Fruit fly (Drosophila melanogaster) whole organism, embryonic: ENCODE results near the gene CG6287.
A peak's percentile ranks its signal among the peaks of the same experiment; 100 is the strongest.

Experiments used
- ATbp ChIP-seq: fragments of 200-800 bp; sonication (Bioruptor generic); optimal IDR thresholded peaks from 2 replicates; lab custom pipeline; 2017; ENCODE audit warnings: missing biosample characterization, mild to moderate bottlenecking, missing genetic modification characterization, missing genetic modification reagents
- Ada2b ChIP-seq: fragments of 200-800 bp; sonication (Bioruptor generic); IDR thresholded peaks from 2 replicates; pipeline ENCODE4 v1.3.6; 2022; ENCODE audit warnings: missing biosample characterization, missing genetic modification characterization
- Antp ChIP-seq: fragments of 200-800 bp; sonication (Bioruptor generic); optimal IDR thresholded peaks from 3 replicates; lab custom pipeline; 2016; ENCODE audit warnings: missing biosample characterization, missing genetic modification characterization
- Awh ChIP-seq: fragments of 200-800 bp; sonication (Bioruptor generic); IDR thresholded peaks from 2 replicates; pipeline ENCODE4, ENCODE4 v1.3.6; 2022; ENCODE audit warnings: missing biosample characterization, missing genetic modification characterization
- Bdp1 ChIP-seq: fragments of 200-800 bp; sonication (Bioruptor generic); optimal IDR thresholded peaks from 3 replicates; lab custom pipeline; 2016; ENCODE audit warnings: missing biosample characterization, missing genetic modification characterization
- Bgb ChIP-seq: fragments of 200-800 bp; sonication (Bioruptor generic); IDR thresholded peaks from 2 replicates; pipeline ENCODE4 v1.3.6; 2022; ENCODE audit warnings: missing biosample characterization, missing genetic modification characterization; ENCODE audit not compliant: partially characterized antibody
- CG10979 ChIP-seq: fragments of 200-800 bp; sonication (Bioruptor generic); optimal IDR thresholded peaks from 2 replicates; lab custom pipeline; 2018; ENCODE audit warnings: missing biosample characterization, mild to moderate bottlenecking, missing genetic modification characterization, moderate library complexity
- CG11247 ChIP-seq: fragments of 200-800 bp; sonication (Bioruptor generic); IDR thresholded peaks from 2 replicates; pipeline ENCODE4 v1.3.6; 2022; ENCODE audit warnings: missing biosample characterization, missing genetic modification characterization
- CG1529 ChIP-seq: fragments of 200-800 bp; sonication (Bioruptor generic); optimal IDR thresholded peaks from 3 replicates; lab custom pipeline; 2018; ENCODE audit warnings: missing biosample characterization, missing genetic modification characterization
- CG17912 ChIP-seq: fragments of 200-800 bp; sonication (Bioruptor generic); optimal IDR thresholded peaks from 2 replicates; lab custom pipeline; 2018; ENCODE audit warnings: missing biosample characterization, mild to moderate bottlenecking, missing genetic modification characterization
- CG18599 ChIP-seq: fragments of 200-800 bp; sonication (Bioruptor generic); optimal IDR thresholded peaks from 3 replicates; lab custom pipeline; 2017; ENCODE audit warnings: missing biosample characterization, missing genetic modification characterization, mild to moderate bottlenecking, moderate library complexity, missing genetic modification reagents
- CG31388 ChIP-seq: fragments of 200-800 bp; sonication (Bioruptor generic); optimal IDR thresholded peaks from 2 replicates; lab custom pipeline; 2016; ENCODE audit warnings: missing biosample characterization, missing genetic modification characterization
- CG34224 ChIP-seq: fragments of 200-800 bp; sonication (Bioruptor generic); IDR thresholded peaks from 3 replicates; pipeline ENCODE4 v1.3.6; 2022; ENCODE audit warnings: missing biosample characterization, missing genetic modification characterization; ENCODE audit not compliant: partially characterized antibody
- CG3726 ChIP-seq: fragments of 200-800 bp; sonication (Bioruptor generic); IDR thresholded peaks from 3 replicates; pipeline ENCODE4, ENCODE4 v1.3.6; 2022; ENCODE audit warnings: missing biosample characterization, missing genetic modification characterization
- CG43689 ChIP-seq: fragments of 200-800 bp; sonication (Bioruptor generic); IDR thresholded peaks from 2 replicates; pipeline ENCODE4 v1.3.6; 2022; ENCODE audit warnings: missing biosample characterization, missing genetic modification characterization
- CG4617 ChIP-seq: fragments of 200-800 bp; sonication (Bioruptor generic); optimal IDR thresholded peaks from 3 replicates; lab custom pipeline; 2016; ENCODE audit warnings: missing biosample characterization, missing genetic modification characterization, borderline replicate concordance
- CG6854 ChIP-seq: fragments of 200-800 bp; sonication (Bioruptor generic); optimal IDR thresholded peaks from 3 replicates; lab custom pipeline; 2017; ENCODE audit warnings: missing biosample characterization, mild to moderate bottlenecking, missing genetic modification characterization
- CG7745 ChIP-seq: fragments of 200-800 bp; sonication (Bioruptor generic); optimal IDR thresholded peaks from 2 replicates; lab custom pipeline; 2018; ENCODE audit warnings: missing biosample characterization, mild to moderate bottlenecking, missing genetic modification characterization, moderate library complexity
- CG9797 ChIP-seq: fragments of 200-800 bp; sonication (Bioruptor generic); optimal IDR thresholded peaks from 3 replicates; lab custom pipeline; 2018; ENCODE audit warnings: missing biosample characterization, mild to moderate bottlenecking, missing genetic modification characterization
- D19B ChIP-seq: fragments of 200-800 bp; sonication (Bioruptor generic); optimal IDR thresholded peaks from 2 replicates; lab custom pipeline; 2017; ENCODE audit warnings: missing biosample characterization, mild to moderate bottlenecking, missing genetic modification characterization
- Dfd ChIP-seq, 2 experiments: fragments of >200 bp; optimal IDR thresholded peaks; 2 replicates each; lab custom pipeline; 2017; ENCODE audit warnings: missing biosample characterization in 2 of 2, missing genetic modification characterization in 2 of 2
- Drgx ChIP-seq: fragments of 200-800 bp; sonication (Bioruptor generic); IDR thresholded peaks from 2 replicates; pipeline ENCODE4 v1.3.6; 2022; ENCODE audit warnings: missing biosample characterization, missing genetic modification characterization
- E2f2 ChIP-seq: fragments of 200-800 bp; sonication (Bioruptor generic); IDR thresholded peaks from 2 replicates; pipeline ENCODE4 v1.3.6; 2022; ENCODE audit warnings: missing biosample characterization, missing genetic modification characterization
- Hey ChIP-seq: fragments of 200-800 bp; sonication (Bioruptor generic); optimal IDR thresholded peaks from 3 replicates; lab custom pipeline; 2018; ENCODE audit warnings: missing biosample characterization, mild to moderate bottlenecking, missing genetic modification characterization
- Hmx ChIP-seq: fragments of 200-800 bp; sonication (Bioruptor generic); optimal IDR thresholded peaks from 2 replicates; lab custom pipeline; 2016; ENCODE audit warnings: missing biosample characterization, missing genetic modification characterization
- Kr ChIP-seq: fragments of 200-800 bp; sonication (Bioruptor generic); optimal IDR thresholded peaks from 2 replicates; lab custom pipeline; 2017; ENCODE audit warnings: missing biosample characterization, mild to moderate bottlenecking, missing genetic modification characterization
- Mes4 ChIP-seq: fragments of 200-800 bp; sonication (Bioruptor generic); optimal IDR thresholded peaks from 2 replicates; lab custom pipeline; 2016; ENCODE audit warnings: missing biosample characterization, missing genetic modification characterization
- Neu2 ChIP-seq: fragments of 200-800 bp; sonication (Bioruptor generic); optimal IDR thresholded peaks from 3 replicates; lab custom pipeline; 2016; ENCODE audit warnings: missing biosample characterization, missing genetic modification characterization, borderline replicate concordance
- Rx ChIP-seq: fragments of 200-800 bp; sonication (Bioruptor generic); IDR thresholded peaks from 2 replicates; pipeline ENCODE4 v1.3.6; 2022; ENCODE audit warnings: missing biosample characterization, missing genetic modification characterization
- Tbp ChIP-seq: fragments of >200 bp; optimal IDR thresholded peaks from 2 replicates; lab custom pipeline; 2018; ENCODE audit warnings: missing biosample characterization, missing genetic modification characterization
- Trl ChIP-seq, 3 experiments: fragments of >200 bp in 2 of 3; fragments of 200-800 bp in 1 of 3; sonication (Bioruptor generic) in 1 of 3; optimal IDR thresholded peaks; 2 replicates in 1 of 3; 3 replicates in 2 of 3; lab custom pipeline; 2016 to 2017; ENCODE audit warnings: missing biosample characterization in 1 of 3, missing genetic modification characterization in 1 of 3
- Vsx1 ChIP-seq: fragments of 200-800 bp; sonication (Bioruptor generic); optimal IDR thresholded peaks from 2 replicates; lab custom pipeline; 2017; ENCODE audit warnings: missing biosample characterization, mild to moderate bottlenecking, missing genetic modification characterization, missing genetic modification reagents
- amos ChIP-seq: fragments of 200-800 bp; sonication (Bioruptor generic); IDR thresholded peaks from 2 replicates; pipeline ENCODE4 v1.3.6; 2022; ENCODE audit warnings: missing biosample characterization, missing genetic modification characterization; ENCODE audit not compliant: partially characterized antibody
- ara ChIP-seq: fragments of 200-800 bp; sonication (Bioruptor generic); IDR thresholded peaks from 2 replicates; pipeline ENCODE4 v1.3.6; 2022; ENCODE audit warnings: missing biosample characterization, missing genetic modification characterization
- ase ChIP-seq: fragments of 200-800 bp; sonication (Bioruptor generic); IDR thresholded peaks from 3 replicates; pipeline ENCODE4 v1.3.6; 2022; ENCODE audit warnings: missing biosample characterization, missing genetic modification characterization
- btn ChIP-seq: fragments of 200-800 bp; sonication (Bioruptor generic); optimal IDR thresholded peaks from 2 replicates; lab custom pipeline; 2016; ENCODE audit warnings: missing biosample characterization, missing genetic modification characterization
- chm ChIP-seq: fragments of 200-800 bp; sonication (Bioruptor generic); IDR thresholded peaks from 2 replicates; pipeline ENCODE4 v1.3.6; 2022; ENCODE audit warnings: missing biosample characterization, missing genetic modification characterization
- dpn ChIP-seq, 2 experiments: fragments of 200-800 bp; sonication (Bioruptor generic); optimal IDR thresholded peaks; 3 replicates each; lab custom pipeline; 2016; ENCODE audit warnings: missing biosample characterization in 2 of 2, missing genetic modification characterization in 2 of 2
- grau ChIP-seq: fragments of 200-800 bp; optimal IDR thresholded peaks from 3 replicates; lab custom pipeline; 2019; ENCODE audit warnings: missing biosample characterization, mild to moderate bottlenecking, missing genetic modification characterization, moderate library complexity
- jing ChIP-seq: fragments of 200-800 bp; sonication (Bioruptor generic); optimal IDR thresholded peaks from 2 replicates; lab custom pipeline; 2018; ENCODE audit warnings: missing biosample characterization, mild to moderate bottlenecking, missing genetic modification characterization
- lola ChIP-seq, 3 experiments: fragments of >200 bp in 2 of 3; fragments of 200-800 bp in 1 of 3; sonication (Bioruptor generic) in 1 of 3; optimal IDR thresholded peaks; 2 replicates each; lab custom pipeline; 2017 to 2019; ENCODE audit warnings: missing biosample characterization in 3 of 3, missing genetic modification characterization in 3 of 3, mild to moderate bottlenecking in 1 of 3, moderate library complexity in 1 of 3
- maf-S ChIP-seq: fragments of 200-800 bp; sonication (Bioruptor generic); optimal IDR thresholded peaks from 2 replicates; lab custom pipeline; 2016; ENCODE audit warnings: missing biosample characterization, missing genetic modification characterization
- mld ChIP-seq: fragments of 200-800 bp; sonication (Bioruptor generic); IDR thresholded peaks from 3 replicates; pipeline ENCODE4 v1.3.6; 2022; ENCODE audit warnings: missing biosample characterization, missing genetic modification characterization; ENCODE audit not compliant: partially characterized antibody
- nom ChIP-seq: fragments of 200-800 bp; sonication (Bioruptor generic); optimal IDR thresholded peaks from 2 replicates; lab custom pipeline; 2017; ENCODE audit warnings: missing biosample characterization, missing genetic modification characterization, mild to moderate bottlenecking, moderate library complexity, missing genetic modification reagents
- odd ChIP-seq: fragments of 200-800 bp; sonication (Bioruptor generic); optimal IDR thresholded peaks from 2 replicates; lab custom pipeline; 2017; ENCODE audit warnings: missing biosample characterization, mild to moderate bottlenecking, missing genetic modification characterization
- psq ChIP-seq: fragments of 200-800 bp; sonication (Bioruptor generic); optimal IDR thresholded peaks from 2 replicates; lab custom pipeline; 2017; ENCODE audit warnings: missing biosample characterization, missing genetic modification characterization
- pzg ChIP-seq: fragments of 200-800 bp; sonication (Bioruptor generic); optimal IDR thresholded peaks from 3 replicates; lab custom pipeline; 2018; ENCODE audit warnings: missing biosample characterization, mild to moderate bottlenecking, missing genetic modification characterization, moderate library complexity
- salm ChIP-seq: fragments of 200-800 bp; sonication (Bioruptor generic); optimal IDR thresholded peaks from 2 replicates; lab custom pipeline; 2018; ENCODE audit warnings: missing biosample characterization, mild to moderate bottlenecking, missing genetic modification characterization
- sisA ChIP-seq: fragments of 200-800 bp; sonication (Bioruptor generic); IDR thresholded peaks from 2 replicates; pipeline ENCODE4 v1.3.6; 2022; ENCODE audit warnings: missing biosample characterization, missing genetic modification characterization
- tap ChIP-seq: fragments of 200-800 bp; optimal IDR thresholded peaks from 3 replicates; lab custom pipeline; 2019; ENCODE audit warnings: missing biosample characterization, mild to moderate bottlenecking, missing genetic modification characterization, moderate library complexity

The CG6287 gene

dm6 chr2L:11106562-11106962 lies 49.0 kb downstream of the CG6287 start, which contains the start of gene Reps (continued):
- TF ChIP-seq chm (GFP tag; lab: Robert Waterston, UW) (peak; percentile 98), CG6854 (GFP tag; lab: Kevin White, UChicago) (peak; percentile 97), CG4617 (peak; percentile 99), grau (tag; lab: Kevin White, UChicago) (peak; percentile 97), Antp (peak; percentile 96), dpn (GFP tag; optimal IDR thresholded peaks at IDR 0.05; lab: Kevin White, UChicago) (peak; percentile 99), Tbp (GFP tag; lab: Kevin White, UChicago) (no peak), sisA (GFP tag; lab: Robert Waterston, UW) (peak; percentile 99), CG34224 (GFP tag; lab: Robert Waterston, UW) (peak; percentile 65), psq (GFP tag; lab: Kevin White, UChicago) (peak; percentile 95), Hey (peak; percentile 86), amos (GFP tag; lab: Robert Waterston, UW) (peak; percentile 66), Rx (peak; percentile 98), CG1529 (GFP tag; lab: Kevin White, UChicago) (peak; percentile 96), pzg (GFP tag; lab: Kevin White, UChicago) (peak; percentile 89), lola (GFP tag; optimal IDR thresholded peaks at IDR 0.05; lab: Kevin White, UChicago) (peak in 1 of 3 experiments; percentile 99), Mes4 (GFP tag; lab: Kevin White, UChicago) (peak; percentile 95), Kr (GFP tag; lab: Kevin White, UChicago) (peak; percentile 63), Drgx (peak; percentile 98), Trl (optimal IDR thresholded peaks at IDR 0.05; lab: Kevin White, UChicago) (no peak), Trl (GFP tag; optimal IDR thresholded peaks at IDR 0.05; lab: Kevin White, UChicago) (peak; percentile 97), nom (GFP tag; lab: Kevin White, UChicago) (peak; percentile 95), jing (peak; percentile 97), CG31388 (GFP tag; lab: Kevin White, UChicago) (peak; percentile 97), CG18599 (peak; percentile 98), btn (GFP tag; lab: Kevin White, UChicago) (peak; percentile 94), CG43689 (GFP tag; lab: Robert Waterston, UW) (peak; percentile 97), Ada2b (GFP tag; lab: Robert Waterston, UW) (peak; percentile 98), Bgb (GFP tag; lab: Robert Waterston, UW) (peak; percentile 56), CG17912 (GFP tag; lab: Kevin White, UChicago) (peak; percentile 94), E2f2 (GFP tag; lab: Robert Waterston, UW) (peak; percentile 90), D19B (GFP tag; lab: Kevin White, UChicago) (peak; percentile 94), Awh (GFP tag; lab: Robert Waterston, UW) (peak; percentile 99), Dfd (GFP tag; optimal IDR thresholded peaks at IDR 0.05; lab: Kevin White, UChicago) (no peak), odd (peak; percentile 93), ATbp (GFP tag; lab: Kevin White, UChicago) (peak; percentile 96), salm (peak; percentile 93), Vsx1 (GFP tag; lab: Kevin White, UChicago) (no peak), mld (peak; percentile 64; the same call in 1 of the 3 replicates), CG3726 (GFP tag; lab: Robert Waterston, UW) (peak; percentile 98), Bdp1 (GFP tag; lab: Kevin White, UChicago) (peak; percentile 93), tap (tag; lab: Kevin White, UChicago) (peak; percentile 97), CG7745 (tag; lab: Kevin White, UChicago) (peak; percentile 82), CG10979 (peak; percentile 99), maf-S (GFP tag; lab: Kevin White, UChicago) (peak; percentile 97), ase (peak; percentile 99), ara (GFP tag; lab: Robert Waterston, UW) (peak; percentile 99), Neu2 (GFP tag; lab: Kevin White, UChicago) (peak; percentile 89), CG11247 (peak; percentile 99), CG9797 (GFP tag; lab: Kevin White, UChicago) (peak; percentile 72), Hmx (peak; percentile 96)
